Worm (Caenorhabditis elegans): ENCODE results near the gene clc-2.

Gene clc-2

ce11 chrX:7431165-7431564 lies at the start of gene clc-2:
clc-2 (plus strand) TSS chrX:7431465.
- TF ChIP-seq B0035.1 (tag; optimal IDR thresholded peaks at IDR 0.05) (no peak), lin-40 (tag; optimal IDR thresholded peaks at IDR 0.05) (no peak), aptf-2 (GFP tag; conservative IDR thresholded peaks at IDR 0.05) (no peak), egl-44 (GFP tag; IDR thresholded peaks at IDR 0.05) (no peak), C17E4.6 (GFP tag; IDR thresholded peaks at IDR 0.05) (no peak), ceh-100 (GFP tag; IDR thresholded peaks at IDR 0.05) (no peak), hlh-26 (GFP tag; conservative IDR thresholded peaks at IDR 0.05) (no peak), ets-4 (GFP tag; optimal IDR thresholded peaks at IDR 0.05) (no peak), snpc-1.3 (tag; optimal IDR thresholded peaks at IDR 0.05; ENCODE audit: insufficient read depth) (no peak)

- TF ChIP-seq ceh-27 (GFP tag; optimal IDR thresholded peaks at IDR 0.05) (no peak), mxl-1 (tag; optimal IDR thresholded peaks at IDR 0.05) (no peak), mel-28 (tag; optimal IDR thresholded peaks at IDR 0.05; ENCODE audit: borderline replicate concordance) (no peak), lin-35 (GFP tag; optimal IDR thresholded peaks at IDR 0.05) (no peak), die-1 (tag; optimal IDR thresholded peaks at IDR 0.05) (no peak), ztf-3 (GFP tag; optimal IDR thresholded peaks at IDR 0.05) (no peak), F57C9.4 (tag; optimal IDR thresholded peaks at IDR 0.05) (no peak), C17E4.6 (GFP tag; IDR thresholded peaks at IDR 0.05) (no peak), hrde-1 (tag; optimal IDR thresholded peaks at IDR 0.05; ENCODE audit: borderline replicate concordance) (no peak), him-1 (tag; optimal IDR thresholded peaks at IDR 0.05) (no peak), lin-54 (GFP tag; optimal IDR thresholded peaks at IDR 0.05) (no peak), gei-17 (GFP tag; optimal IDR thresholded peaks at IDR 0.05) (no peak), efl-1 (GFP tag; optimal IDR thresholded peaks at IDR 0.05) (no peak), F37B4.10 (GFP tag; IDR thresholded peaks at IDR 0.05) (no peak), F22D6.2 (tag; optimal IDR thresholded peaks at IDR 0.05) (no peak), chd-7 (tag; optimal IDR thresholded peaks at IDR 0.05) (no peak), somi-1 (GFP tag; optimal IDR thresholded peaks at IDR 0.05) (no peak), tbx-9 (tag; optimal IDR thresholded peaks at IDR 0.05; ENCODE audit: borderline replicate concordance) (no peak)
Measured at ce11 chrX:7390270-7390669, 41.0 kb upstream of the clc-2 start, which contains the start of gene C10A4.6. C10A4.6 (plus strand) TSS chrX:7390570.

- TF ChIP-seq rec-8 (tag; optimal IDR thresholded peaks at IDR 0.05) = no peak
- no peak for TF ChIP-seq tbp1 (GFP tag; optimal IDR thresholded peaks at IDR 0.05)
- TF ChIP-seq F49E8.2 (tag; optimal IDR thresholded peaks at IDR 0.05; ENCODE audit: insufficient read depth) = no peak
- TF ChIP-seq snpc-1.3 (tag; optimal IDR thresholded peaks at IDR 0.05; ENCODE audit: insufficient read depth) = no peak
- TF ChIP-seq mel-28 (tag; optimal IDR thresholded peaks at IDR 0.05; ENCODE audit: borderline replicate concordance) = no peak
- TF ChIP-seq nhr-90 (tag; optimal IDR thresholded peaks at IDR 0.05) = no peak
- no peak for TF ChIP-seq lsy-27 (tag; optimal IDR thresholded peaks at IDR 0.05; ENCODE audit: borderline replicate concordance, insufficient read depth)
Measured at ce11 chrX:7393167-7393566, 38.1 kb upstream of the clc-2 start, which contains the start of gene gad-2. gad-2 (plus strand) TSS chrX:7393467.

- no peak for TF ChIP-seq cebp-2 (GFP tag; IDR thresholded peaks at IDR 0.05)
- TF ChIP-seq ccch-3 (GFP tag; optimal IDR thresholded peaks at IDR 0.05) = no peak
- TF ChIP-seq F49E8.2 (tag; optimal IDR thresholded peaks at IDR 0.05; ENCODE audit: insufficient read depth) = no peak
- no peak for TF ChIP-seq dpl-1 (GFP tag; optimal IDR thresholded peaks at IDR 0.05)
- TF ChIP-seq Y67H2A.10 (GFP tag; conservative IDR thresholded peaks at IDR 0.05) = no peak
- TF ChIP-seq ztf-22 (GFP tag; optimal IDR thresholded peaks at IDR 0.05) = no peak
- no peak for TF ChIP-seq efl-1 (GFP tag; optimal IDR thresholded peaks at IDR 0.05)
- no peak for TF ChIP-seq dox-1 (GFP tag; IDR thresholded peaks at IDR 0.05)
- no peak for TF ChIP-seq ztf-3 (GFP tag; optimal IDR thresholded peaks at IDR 0.05)
- no peak for TF ChIP-seq lin-40 (tag; optimal IDR thresholded peaks at IDR 0.05)
- no peak for TF ChIP-seq egl-44 (GFP tag; IDR thresholded peaks at IDR 0.05)
- TF ChIP-seq let-526 (GFP tag; IDR thresholded peaks at IDR 0.05) = no peak
- TF ChIP-seq hlh-12 (tag; optimal IDR thresholded peaks at IDR 0.05) = no peak
- no peak for TF ChIP-seq bed-1 (GFP tag; IDR thresholded peaks at IDR 0.05)
- no peak for TF ChIP-seq hmg-20 (GFP tag; IDR thresholded peaks at IDR 0.05)
- TF ChIP-seq sea-2 (GFP tag; IDR thresholded peaks at IDR 0.05) = no peak
- TF ChIP-seq B0019.2 (GFP tag; conservative IDR thresholded peaks at IDR 0.05) = no peak
- TF ChIP-seq nfyb-1 (GFP tag; IDR thresholded peaks at IDR 0.05) = no peak
Measured at ce11 chrX:7397935-7398334, 33.3 kb upstream of the clc-2 start, which contains the start of gene C10A4.13. C10A4.13 (minus strand) TSS chrX:7398035.

Measured in whole organism, young adult.